Worm (Caenorhabditis elegans): ENCODE data around the gene fbxa-50.

DNA sequence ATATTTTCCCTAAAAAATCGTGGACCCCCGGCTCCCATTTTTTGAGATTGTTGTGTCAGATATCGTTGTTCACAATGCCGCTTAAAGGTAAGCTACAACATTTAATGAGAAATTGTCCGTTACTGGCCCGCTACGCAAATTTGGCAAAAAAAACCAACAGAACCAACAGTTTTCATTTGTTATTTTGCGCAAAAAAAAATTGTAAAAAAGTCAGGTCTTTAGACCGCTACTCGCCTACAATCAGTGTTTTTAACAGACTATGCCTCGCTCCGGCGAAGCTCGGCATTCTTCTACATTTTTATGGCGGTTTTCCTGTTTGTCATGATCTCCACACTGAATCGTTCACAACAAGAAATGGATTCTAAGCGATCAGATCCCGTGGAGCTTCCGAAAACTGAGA is 20.6 kb upstream of the fbxa-50 start, which contains the start of gene Y82E9BL.12:
- TF ChIP-seq B0035.1 (tag; optimal IDR thresholded peaks at IDR 0.05) = no peak
- no peak for TF ChIP-seq nhr-80 (tag; optimal IDR thresholded peaks at IDR 0.05)
- TF ChIP-seq unc-62 (GFP tag; optimal IDR thresholded peaks at IDR 0.05) = no peak
- TF ChIP-seq let-526 (GFP tag; IDR thresholded peaks at IDR 0.05) = no peak
- TF ChIP-seq cebp-2 (GFP tag; IDR thresholded peaks at IDR 0.05) = no peak
- no peak for TF ChIP-seq ZK185.1 (tag; optimal IDR thresholded peaks at IDR 0.05; ENCODE audit: poor library complexity, severe bottlenecking)
- TF ChIP-seq lin-35 (GFP tag; optimal IDR thresholded peaks at IDR 0.05) = no peak
- TF ChIP-seq athp-1 (tag; optimal IDR thresholded peaks at IDR 0.05) = no peak
- TF ChIP-seq ceh-27 (GFP tag; optimal IDR thresholded peaks at IDR 0.05) = no peak
- TF ChIP-seq pha-4 (tag; optimal IDR thresholded peaks at IDR 0.05) = no peak
- no peak for TF ChIP-seq madf-6 (GFP tag; IDR thresholded peaks at IDR 0.05)
- no peak for TF ChIP-seq rpc-1 (optimal IDR thresholded peaks at IDR 0.05)
- TF ChIP-seq rpc-1 (tag; optimal IDR thresholded peaks at IDR 0.05) = no peak

Data from whole organism, young adult.